Worm (Caenorhabditis elegans) whole organism, L2 larva: ENCODE results near the gene rab-3.

ENCODE experiments used
- C34F6.9 ChIP-seq: fragments of 150-350 bp; optimal IDR thresholded peaks from 2 replicates; lab custom pipeline; 2014; ENCODE audit warnings: missing biosample characterization, missing genetic modification characterization
- F13H6.1 ChIP-seq: sonication (generic microtip); optimal IDR thresholded peaks from 2 replicates; lab custom pipeline; 2016; ENCODE audit warnings: missing genetic modification characterization, missing compliant biosample characterization
- R02D3.7 ChIP-seq: fragments of 150-350 bp; optimal IDR thresholded peaks from 2 replicates; lab custom pipeline; 2014; ENCODE audit warnings: missing biosample characterization, missing genetic modification characterization
- Y55F3AM.14 ChIP-seq: fragments of 200-800 bp; sonication (Bioruptor generic); optimal IDR thresholded peaks from 2 replicates; lab custom pipeline; 2018; ENCODE audit warnings: mild to moderate bottlenecking, missing genetic modification characterization, missing compliant biosample characterization
- ZK546.5 ChIP-seq: sonication (generic microtip); optimal IDR thresholded peaks from 2 replicates; lab custom pipeline; 2017; ENCODE audit warnings: missing biosample characterization, missing genetic modification characterization
- alr-1 ChIP-seq: fragments of 150-350 bp; optimal IDR thresholded peaks from 2 replicates; lab custom pipeline; 2014; ENCODE audit warnings: missing biosample characterization, missing genetic modification characterization
- aly-2 ChIP-seq: fragments of 150-350 bp; optimal IDR thresholded peaks from 2 replicates; lab custom pipeline; 2014; ENCODE audit warnings: missing biosample characterization, missing genetic modification characterization
- ama-1 ChIP-seq: fragments of 150-350 bp; optimal IDR thresholded peaks from 2 replicates; lab custom pipeline; 2018; ENCODE audit warnings: inconsistent platforms
- blmp-1 ChIP-seq: sonication (generic microtip); optimal IDR thresholded peaks from 2 replicates; lab custom pipeline; 2017; ENCODE audit warnings: missing genetic modification characterization, mild to moderate bottlenecking, missing compliant biosample characterization, antibody characterized with exemption, moderate library complexity; ENCODE audit not compliant: insufficient read depth
- ceh-16 ChIP-seq: fragments of 150-350 bp; optimal IDR thresholded peaks from 2 replicates; lab custom pipeline; 2014; ENCODE audit warnings: missing biosample characterization, missing genetic modification characterization
- ceh-82 ChIP-seq: fragments of 150-350 bp; optimal IDR thresholded peaks from 2 replicates; lab custom pipeline; 2014; ENCODE audit warnings: missing biosample characterization, missing genetic modification characterization
- crh-2 ChIP-seq: sonication (generic microtip); optimal IDR thresholded peaks from 2 replicates; lab custom pipeline; 2017; ENCODE audit warnings: missing biosample characterization, missing genetic modification characterization
- dmd-4 ChIP-seq: sonication (generic microtip); optimal IDR thresholded peaks from 2 replicates; lab custom pipeline; 2017; ENCODE audit warnings: missing biosample characterization, missing genetic modification characterization
- egl-27 ChIP-seq: sonication (generic microtip); optimal IDR thresholded peaks from 3 replicates; lab custom pipeline; 2017; ENCODE audit warnings: missing biosample characterization, missing genetic modification reagents, missing genetic modification characterization
- elt-1 ChIP-seq: fragments of 150-350 bp; optimal IDR thresholded peaks from 2 replicates; lab custom pipeline; 2014; ENCODE audit warnings: missing biosample characterization, missing genetic modification characterization
- elt-3 ChIP-seq: sonication (generic microtip); optimal IDR thresholded peaks from 2 replicates; lab custom pipeline; 2017; ENCODE audit warnings: missing biosample characterization, missing genetic modification characterization
- fos-1 ChIP-seq: fragments of 150-350 bp; optimal IDR thresholded peaks from 2 replicates; lab custom pipeline; 2014; ENCODE audit warnings: missing biosample characterization, missing genetic modification characterization
- gmeb-1 ChIP-seq: fragments of 150-350 bp; optimal IDR thresholded peaks from 2 replicates; lab custom pipeline; 2014; ENCODE audit warnings: missing biosample characterization, missing genetic modification characterization
- lin-11 ChIP-seq: fragments of 150-350 bp; sonication (generic microtip); optimal IDR thresholded peaks from 2 replicates; lab custom pipeline; 2014; ENCODE audit warnings: missing biosample characterization, missing genetic modification characterization, inconsistent platforms, mixed read lengths
- lin-13 ChIP-seq: fragments of 150-350 bp; optimal IDR thresholded peaks from 2 replicates; lab custom pipeline; 2014; ENCODE audit warnings: missing biosample characterization, missing genetic modification reagents, missing genetic modification characterization
- lin-39 ChIP-seq: fragments of 150-350 bp; optimal IDR thresholded peaks from 2 replicates; lab custom pipeline; 2014; ENCODE audit warnings: missing biosample characterization, missing genetic modification reagents, missing genetic modification characterization
- lsy-2 ChIP-seq, 2 experiments: fragments of 150-350 bp in 1 of 2; sonication (generic microtip) in 1 of 2; optimal IDR thresholded peaks; 2 replicates each; lab custom pipeline; 2014 to 2017; ENCODE audit warnings: missing biosample characterization in 2 of 2, missing genetic modification characterization in 2 of 2
- mab-5 ChIP-seq: fragments of 150-350 bp; optimal IDR thresholded peaks from 2 replicates; lab custom pipeline; 2014; ENCODE audit warnings: missing biosample characterization, missing genetic modification characterization
- mbf-1 ChIP-seq: sonication (generic microtip); optimal IDR thresholded peaks from 2 replicates; lab custom pipeline; 2017; ENCODE audit warnings: missing biosample characterization, missing genetic modification characterization
- mdl-1 ChIP-seq, 2 experiments: fragments of 150-350 bp in 1 of 2; sonication (generic microtip) in 1 of 2; optimal IDR thresholded peaks; 2 replicates each; lab custom pipeline; 2017; ENCODE audit warnings: missing biosample characterization in 2 of 2, missing genetic modification characterization in 2 of 2
- nhr-10 ChIP-seq: sonication (generic microtip); optimal IDR thresholded peaks from 2 replicates; lab custom pipeline; 2017; ENCODE audit warnings: missing biosample characterization, missing genetic modification characterization
- nhr-11 ChIP-seq: fragments of 150-350 bp; optimal IDR thresholded peaks from 2 replicates; lab custom pipeline; 2014; ENCODE audit warnings: missing biosample characterization, missing genetic modification characterization
- nhr-12 ChIP-seq: fragments of 150-350 bp; optimal IDR thresholded peaks from 2 replicates; lab custom pipeline; 2014; ENCODE audit warnings: missing biosample characterization, missing genetic modification characterization
- nhr-129 ChIP-seq: fragments of 150-350 bp; optimal IDR thresholded peaks from 2 replicates; lab custom pipeline; 2014; ENCODE audit warnings: missing biosample characterization, missing genetic modification characterization
- nhr-21 ChIP-seq: fragments of 150-350 bp; optimal IDR thresholded peaks from 2 replicates; lab custom pipeline; 2014; ENCODE audit warnings: missing biosample characterization, missing genetic modification characterization
- nhr-23 ChIP-seq: fragments of 150-350 bp; optimal IDR thresholded peaks from 2 replicates; lab custom pipeline; 2014; ENCODE audit warnings: missing biosample characterization, missing genetic modification reagents, missing genetic modification characterization
- nhr-237 ChIP-seq: fragments of 150-350 bp; optimal IDR thresholded peaks from 2 replicates; lab custom pipeline; 2014; ENCODE audit warnings: missing biosample characterization, missing genetic modification characterization
- nhr-25 ChIP-seq: fragments of 150-350 bp; sonication (generic microtip); optimal IDR thresholded peaks from 3 replicates; lab custom pipeline; 2014; ENCODE audit warnings: missing biosample characterization, missing genetic modification characterization
- nhr-6 ChIP-seq: fragments of 150-350 bp; optimal IDR thresholded peaks from 2 replicates; lab custom pipeline; 2014; ENCODE audit warnings: missing biosample characterization, missing genetic modification characterization
- nhr-77 ChIP-seq: fragments of 150-350 bp; optimal IDR thresholded peaks from 2 replicates; lab custom pipeline; 2014; ENCODE audit warnings: missing biosample characterization, missing genetic modification characterization
- peb-1 ChIP-seq: fragments of 150-350 bp; optimal IDR thresholded peaks from 2 replicates; lab custom pipeline; 2014; ENCODE audit warnings: missing biosample characterization, missing genetic modification characterization
- sem-4 ChIP-seq: fragments of 150-350 bp; optimal IDR thresholded peaks from 2 replicates; lab custom pipeline; 2014; ENCODE audit warnings: missing biosample characterization, missing genetic modification reagents, missing genetic modification characterization
- skn-1 ChIP-seq: sonication (generic microtip); optimal IDR thresholded peaks from 2 replicates; lab custom pipeline; 2017; ENCODE audit warnings: missing biosample characterization, missing genetic modification characterization
- sma-3 ChIP-seq: sonication (generic microtip); optimal IDR thresholded peaks from 2 replicates; lab custom pipeline; 2016; ENCODE audit warnings: missing genetic modification reagents, missing genetic modification characterization, missing compliant biosample characterization
- sma-9 ChIP-seq, 2 experiments: fragments of 150-350 bp in 1 of 2; sonication (generic microtip) in 1 of 2; optimal IDR thresholded peaks; 2 replicates each; lab custom pipeline; 2014 to 2016; ENCODE audit warnings: missing genetic modification characterization in 2 of 2, mild to moderate bottlenecking in 1 of 2, missing biosample characterization in 1 of 2, missing compliant biosample characterization in 1 of 2, missing genetic modification reagents in 1 of 2, moderate library complexity in 1 of 2
- snpc-4 ChIP-seq: fragments of 150-350 bp; optimal IDR thresholded peaks from 2 replicates; lab custom pipeline; 2014; ENCODE audit warnings: missing biosample characterization, missing genetic modification characterization
- unc-39 ChIP-seq: fragments of 150-350 bp; optimal IDR thresholded peaks from 2 replicates; lab custom pipeline; 2014; ENCODE audit warnings: missing biosample characterization, missing genetic modification characterization
- unc-55 ChIP-seq: fragments of 150-350 bp; sonication (generic microtip); optimal IDR thresholded peaks from 3 replicates; lab custom pipeline; 2014; ENCODE audit warnings: missing biosample characterization, missing genetic modification reagents, missing genetic modification characterization
- unc-62 ChIP-seq: fragments of 150-350 bp; optimal IDR thresholded peaks from 2 replicates; lab custom pipeline; 2014; ENCODE audit warnings: missing biosample characterization, missing genetic modification reagents, missing genetic modification characterization
- zag-1 ChIP-seq: fragments of 150-350 bp; optimal IDR thresholded peaks from 2 replicates; lab custom pipeline; 2014; ENCODE audit warnings: missing biosample characterization, missing genetic modification characterization
- ztf-1 ChIP-seq: fragments of 200-800 bp; sonication (Bioruptor generic); conservative IDR thresholded peaks from 2 replicates; pipeline ENCODE4 v1.3.6; 2022; ENCODE audit warnings: missing genetic modification characterization, missing compliant biosample characterization
- ztf-11 ChIP-seq: sonication (generic microtip); optimal IDR thresholded peaks from 2 replicates; lab custom pipeline; 2017; ENCODE audit warnings: missing biosample characterization, missing genetic modification characterization
- ztf-4 ChIP-seq: fragments of 150-350 bp; optimal IDR thresholded peaks from 2 replicates; lab custom pipeline; 2014; ENCODE audit warnings: missing biosample characterization, missing genetic modification characterization

The rab-3 gene

DNA sequence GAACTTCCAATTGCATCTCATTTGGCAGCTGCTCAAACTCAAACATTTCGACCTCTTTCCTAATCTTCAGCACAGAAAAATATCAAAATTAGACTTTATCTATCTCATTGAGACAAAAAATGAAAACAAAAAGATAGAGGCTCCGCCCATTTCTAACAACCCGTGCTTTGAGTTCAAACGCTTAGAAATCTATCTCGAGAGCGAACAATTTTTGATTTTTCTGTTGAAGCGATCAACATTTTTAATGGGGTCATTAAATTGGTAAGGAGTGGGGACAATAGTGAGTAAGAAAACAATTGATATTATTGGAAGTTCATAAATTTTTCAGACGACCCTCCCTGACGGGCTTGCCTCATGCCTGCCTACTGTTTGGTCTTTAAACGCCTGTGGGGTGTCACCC, 28.8 kb downstream of the rab-3 start, which contains the start of the genes C25H3.10 and C25H3.1:
Gene C25H3.10, minus strand, starts transcription at position 101 of the 400 bp plus-strand sequence.
Gene C25H3.1, plus strand, starts transcription at position 203 of the 400 bp plus-strand sequence.
- no peak for TF ChIP-seq nhr-23 (tag; lab: Kevin White, UChicago)
- no peak for TF ChIP-seq aly-2
- no peak for TF ChIP-seq fos-1
- peak; percentile 6 for TF ChIP-seq snpc-4

DNA sequence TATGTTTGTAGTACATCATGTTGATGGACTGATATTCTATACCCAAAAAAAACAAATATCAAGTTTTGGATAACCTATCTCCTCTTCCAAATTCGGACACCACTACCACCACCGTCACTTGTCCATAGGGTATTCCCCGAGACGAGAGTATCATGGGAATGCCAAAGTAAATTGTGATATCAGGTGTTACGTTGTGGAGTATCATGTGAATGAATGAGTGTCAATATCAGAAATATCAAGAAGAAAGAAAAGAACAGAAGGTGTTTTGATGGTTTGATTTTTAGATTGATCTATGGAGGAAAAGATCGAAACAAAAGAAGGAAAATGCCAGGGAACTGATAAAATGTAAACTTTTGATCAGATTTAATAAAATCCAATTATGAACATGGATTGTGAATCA, 29.4 kb downstream of the rab-3 start:
- TF ChIP-seq nhr-11 (tag; lab: Kevin White, UChicago) (no peak), ama-1 (lab: Kevin White, UChicago) (no peak), ZK546.5 (tag; lab: Kevin White, UChicago) (no peak), ztf-4 (tag; lab: Kevin White, UChicago) (peak; percentile 34), nhr-12 (no peak), skn-1 (no peak), Y55F3AM.14 (GFP tag; lab: Kevin White, UChicago) (no peak), snpc-4 (peak; percentile 59), nhr-6 (tag; lab: Kevin White, UChicago) (no peak), sem-4 (no peak), nhr-23 (tag; lab: Kevin White, UChicago) (no peak), ztf-11 (tag; lab: Kevin White, UChicago) (no peak), nhr-21 (peak; percentile 35), C34F6.9 (tag; lab: Kevin White, UChicago) (peak; percentile 43), zag-1 (tag; lab: Kevin White, UChicago) (no peak), nhr-10 (tag; lab: Kevin White, UChicago) (no peak), gmeb-1 (peak; percentile 60), blmp-1 (tag; lab: Kevin White, UChicago) (no peak), unc-62 (GFP tag; lab: Kevin White, UChicago) (no peak), mab-5 (tag; lab: Kevin White, UChicago) (no peak), R02D3.7 (tag; lab: Kevin White, UChicago) (no peak), elt-3 (tag; lab: Kevin White, UChicago) (no peak), aly-2 (no peak), nhr-129 (tag; lab: Kevin White, UChicago) (peak; percentile 86), F13H6.1 (peak; percentile 10), nhr-25 (tag; lab: Kevin White, UChicago) (no peak), crh-2 (tag; lab: Kevin White, UChicago) (peak; percentile 49), ceh-16 (tag; lab: Kevin White, UChicago) (no peak), nhr-237 (no peak), ztf-1 (no peak), unc-39 (tag; lab: Kevin White, UChicago) (no peak), unc-55 (GFP tag; lab: Kevin White, UChicago) (no peak), mdl-1 (tag; optimal IDR thresholded peaks at IDR 0.05; lab: Kevin White, UChicago) (no peak), elt-1 (tag; lab: Kevin White, UChicago) (no peak), dmd-4 (no peak), mbf-1 (no peak), lin-13 (GFP tag; lab: Kevin White, UChicago) (no peak), lin-11 (tag; lab: Kevin White, UChicago) (no peak), lin-39 (tag; lab: Kevin White, UChicago) (no peak), sma-3 (GFP tag; lab: Kevin White, UChicago) (peak; percentile 27), nhr-77 (no peak), ceh-82 (tag; lab: Kevin White, UChicago) (no peak), egl-27 (no peak), fos-1 (peak; percentile 32), alr-1 (tag; lab: Kevin White, UChicago) (no peak), sma-9 (GFP tag; optimal IDR thresholded peaks at IDR 0.05; lab: Kevin White, UChicago) (peak; percentile 80), sma-9 (tag; optimal IDR thresholded peaks at IDR 0.05; lab: Kevin White, UChicago) (no peak), peb-1 (tag; lab: Kevin White, UChicago) (no peak), lsy-2 (tag; optimal IDR thresholded peaks at IDR 0.05; lab: Kevin White, UChicago) (peak in 1 of 2 experiments; percentile 44)
- TF ChIP-seq, all 48 proteins: peak for 12
